Fruit fly (Drosophila melanogaster): Measurements from ENCODE around the gene CG10657.
A peak's percentile ranks its signal among the peaks of the same experiment; 100 is the strongest.

The CG10657 gene

DNA sequence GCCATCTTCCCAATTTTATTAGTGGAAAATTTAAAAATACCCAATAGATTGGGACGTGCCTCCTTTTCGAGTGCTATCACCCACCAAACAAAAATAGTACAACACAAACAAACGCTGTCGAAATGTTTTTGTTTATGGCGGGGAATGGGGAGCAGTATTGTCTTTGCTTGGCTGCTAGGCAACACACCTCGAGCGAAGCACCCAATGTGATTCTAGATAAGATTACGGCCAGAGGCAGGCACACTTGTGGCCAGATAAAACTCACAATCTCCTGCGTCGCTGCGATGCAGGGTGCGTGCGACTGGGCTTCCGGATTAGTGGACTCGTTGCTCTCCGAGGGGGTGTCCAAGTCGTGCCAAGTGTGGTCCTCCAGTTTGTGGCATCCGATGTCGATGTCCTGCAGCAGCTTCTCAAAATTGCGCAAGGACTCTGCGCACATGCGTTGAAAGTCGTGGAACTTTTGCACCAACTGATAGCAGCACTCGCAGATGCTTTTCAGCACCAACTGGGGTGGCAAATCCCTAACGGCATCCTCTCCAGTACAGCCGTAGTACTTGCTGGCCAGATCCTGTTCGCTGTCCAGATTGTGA is 10.0 kb upstream of the CG10657 start (continued):
- TF ChIP-seq CG7271 (tag; optimal IDR thresholded peaks at IDR 0.05) = no peak
- no peak for TF ChIP-seq CG15601 (tag; optimal IDR thresholded peaks at IDR 0.05)
- TF ChIP-seq pros (GFP tag; optimal IDR thresholded peaks at IDR 0.05) = no peak
- TF ChIP-seq CG6272 (GFP tag; IDR thresholded peaks at IDR 0.05) = no peak
- no peak for TF ChIP-seq bowl (GFP tag; IDR thresholded peaks at IDR 0.05)
- TF ChIP-seq Asciz (GFP tag; optimal IDR thresholded peaks at IDR 0.05) = no peak
- no peak for TF ChIP-seq hbn (GFP tag; IDR thresholded peaks at IDR 0.05; ENCODE audit: partially characterized antibody)
- no peak for TF ChIP-seq Max (GFP tag; optimal IDR thresholded peaks at IDR 0.05)
- no peak for TF ChIP-seq CG5245 (GFP tag; optimal IDR thresholded peaks at IDR 0.05)
- no peak for TF ChIP-seq usp (GFP tag; optimal IDR thresholded peaks at IDR 0.05)
- no peak for TF ChIP-seq CG10267 (tag; optimal IDR thresholded peaks at IDR 0.05)
- TF ChIP-seq jigr1 (GFP tag; IDR thresholded peaks at IDR 0.05) = no peak
- peak; percentile 55; the same call in 2 of the 3 replicates for TF ChIP-seq ci (GFP tag; IDR thresholded peaks at IDR 0.05)
- no peak for TF ChIP-seq CG31441 (GFP tag; IDR thresholded peaks at IDR 0.05)
- no peak for TF ChIP-seq PHDP (tag; optimal IDR thresholded peaks at IDR 0.05)
- no peak for TF ChIP-seq CG4360 (GFP tag; IDR thresholded peaks at IDR 0.05)

DNA sequence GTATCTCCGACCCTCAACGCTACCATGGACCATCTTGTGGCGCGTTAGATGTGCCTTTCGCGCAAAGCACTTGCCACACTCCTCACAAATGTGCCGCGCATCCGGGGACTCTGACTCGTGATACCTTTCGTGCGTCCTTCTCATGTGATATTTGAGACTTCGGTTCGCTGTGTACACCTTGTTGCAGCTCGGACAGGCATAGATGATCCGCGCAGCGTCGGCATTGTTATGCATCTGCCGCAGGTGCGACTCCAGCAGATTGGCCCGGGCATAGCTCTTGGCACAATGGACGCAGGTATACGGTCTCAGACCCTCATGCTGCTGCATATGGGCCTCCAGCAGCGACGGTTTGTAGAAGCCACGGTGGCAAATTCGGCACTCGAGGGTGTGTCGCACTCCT is 9.0 kb upstream of the CG10657 start:
- peak; percentile 68 for TF ChIP-seq twi (tag; optimal IDR thresholded peaks at IDR 0.05)
- 0 out of 3 replicates have a peak, but pooled peaks have one; percentile 20 for TF ChIP-seq CG3726 (GFP tag; IDR thresholded peaks at IDR 0.05)
- 0 out of 3 replicates have a peak, but pooled peaks have one; percentile 10 for TF ChIP-seq CG16813 (GFP tag; IDR thresholded peaks at IDR 0.05; ENCODE audit: partially characterized antibody)
- TF ChIP-seq Taf1 (GFP tag; IDR thresholded peaks at IDR 0.05) = no peak
- peak; percentile 30 for TF ChIP-seq Ets65A (GFP tag)
- TF ChIP-seq CG10543 (GFP tag; optimal IDR thresholded peaks at IDR 0.05) = no peak
- no peak for TF ChIP-seq Usf (GFP tag; optimal IDR thresholded peaks at IDR 0.05)
- no peak for TF ChIP-seq gcm2 (GFP tag; optimal IDR thresholded peaks at IDR 0.05)
- TF ChIP-seq lmd (GFP tag; IDR thresholded peaks at IDR 0.05) = 0 out of 2 replicates have a peak, but pooled peaks have one; percentile 14
- no peak for TF ChIP-seq CG1529 (GFP tag; optimal IDR thresholded peaks at IDR 0.05)
- peak; percentile 11 for TF ChIP-seq MESR4 (GFP tag; optimal IDR thresholded peaks at IDR 0.05)
- no peak for TF ChIP-seq amos (GFP tag; IDR thresholded peaks at IDR 0.05; ENCODE audit: partially characterized antibody)
- peak; percentile 60 for TF ChIP-seq D (optimal IDR thresholded peaks at IDR 0.05)
- no peak for TF ChIP-seq D (GFP tag; optimal IDR thresholded peaks at IDR 0.05)
- TF ChIP-seq sima (GFP tag; optimal IDR thresholded peaks at IDR 0.05) = no peak
- no peak for TF ChIP-seq CG1832 (GFP tag; optimal IDR thresholded peaks at IDR 0.05)
- TF ChIP-seq HLH4C (GFP tag; IDR thresholded peaks at IDR 0.05; ENCODE audit: partially characterized antibody) = 0 out of 3 replicates have a peak, but pooled peaks have one; percentile 23
- no peak for TF ChIP-seq CG4617 (GFP tag; optimal IDR thresholded peaks at IDR 0.05; ENCODE audit: borderline replicate concordance)
- no peak for TF ChIP-seq repo (GFP tag; optimal IDR thresholded peaks at IDR 0.05)
- no peak for TF ChIP-seq Awh (GFP tag; IDR thresholded peaks at IDR 0.05)
- TF ChIP-seq Opbp (GFP tag; IDR thresholded peaks at IDR 0.05; ENCODE audit: partially characterized antibody) = 0 out of 3 replicates have a peak, but pooled peaks have one; percentile 9
- no peak for TF ChIP-seq corto (GFP tag; optimal IDR thresholded peaks at IDR 0.05)
- peak; percentile 82 for TF ChIP-seq ac (GFP tag; optimal IDR thresholded peaks at IDR 0.05)
- TF ChIP-seq ase (GFP tag; IDR thresholded peaks at IDR 0.05) = no peak
- peak; percentile 39 for TF ChIP-seq Med (GFP tag)
- no peak for TF ChIP-seq luna (GFP tag; optimal IDR thresholded peaks at IDR 0.05)
- no peak for TF ChIP-seq Blimp-1 (GFP tag; optimal IDR thresholded peaks at IDR 0.05)
- TF ChIP-seq CG10979 (tag; optimal IDR thresholded peaks at IDR 0.05) = no peak
- peak; percentile 35 for TF ChIP-seq CG15479 (GFP tag; optimal IDR thresholded peaks at IDR 0.05)

All from whole organism, embryonic.